Worm (Caenorhabditis elegans) whole organism, L4 larva: ENCODE measurements around the gene hhat-2.

ENCODE experiments used
- F10B5.3 ChIP-seq: sonication (generic microtip); optimal IDR thresholded peaks from 2 replicates; lab custom pipeline; 2016; ENCODE audit warnings: mild to moderate bottlenecking, missing genetic modification characterization, missing compliant biosample characterization
- F26F4.8 ChIP-seq: fragments of 200-800 bp; sonication (Bioruptor generic); conservative IDR thresholded peaks from 2 replicates; pipeline ENCODE4 v1.3.6; 2022; ENCODE audit warnings: missing genetic modification characterization, missing compliant biosample characterization
- F37D6.2 ChIP-seq: sonication (generic microtip); optimal IDR thresholded peaks from 2 replicates; lab custom pipeline; 2016; ENCODE audit warnings: mild to moderate bottlenecking, missing genetic modification characterization, missing compliant biosample characterization
- R02D3.7 ChIP-seq: fragments of 150-350 bp; sonication (generic microtip); optimal IDR thresholded peaks from 3 replicates; lab custom pipeline; 2014; ENCODE audit warnings: missing biosample characterization, missing genetic modification characterization
- Y48G9A.11 ChIP-seq: fragments of 200-800 bp; sonication (Bioruptor generic); IDR thresholded peaks from 2 replicates; pipeline ENCODE4 v1.3.6; 2022; ENCODE audit warnings: missing genetic modification reagents, missing genetic modification characterization, missing compliant biosample characterization
- ZK337.2 ChIP-seq: fragments of 200-800 bp; sonication (Bioruptor generic); IDR thresholded peaks from 2 replicates; pipeline ENCODE4 v1.3.6; 2022; ENCODE audit warnings: missing genetic modification reagents, missing genetic modification characterization, missing compliant biosample characterization
- ZK546.5 ChIP-seq, 2 experiments: sonication (generic microtip); optimal IDR thresholded peaks; 2 replicates each; lab custom pipeline; 2017; ENCODE audit warnings: missing biosample characterization in 2 of 2, missing genetic modification characterization in 2 of 2
- aha-1 ChIP-seq: fragments of 150-350 bp; peaks from one replicate; lab custom pipeline; 2014; ENCODE audit warnings: missing biosample characterization, missing genetic modification characterization
- aly-2 ChIP-seq: sonication (generic microtip); optimal IDR thresholded peaks from 2 replicates; lab custom pipeline; 2018; ENCODE audit warnings: missing biosample characterization, missing genetic modification characterization
- ama-1 ChIP-seq: fragments of 150-350 bp; optimal IDR thresholded peaks from 2 replicates; lab custom pipeline; 2014; ENCODE audit warnings: inconsistent platforms, mixed read lengths
- arid-1 ChIP-seq: fragments of 200-800 bp; sonication (Bioruptor generic); conservative IDR thresholded peaks from 2 replicates; pipeline ENCODE4 v1.3.6; 2022; ENCODE audit warnings: missing genetic modification reagents, missing genetic modification characterization, missing compliant biosample characterization
- ceh-44 ChIP-seq: fragments of 200-800 bp; sonication (Bioruptor generic); IDR thresholded peaks from 2 replicates; pipeline ENCODE4 v1.3.6; 2022; ENCODE audit warnings: missing genetic modification reagents, missing genetic modification characterization, missing compliant biosample characterization
- ceh-82 ChIP-seq: sonication (generic microtip); optimal IDR thresholded peaks from 2 replicates; lab custom pipeline; 2017; ENCODE audit warnings: missing biosample characterization, missing genetic modification characterization
- ces-1 ChIP-seq: fragments of 150-350 bp; sonication (generic microtip); optimal IDR thresholded peaks from 4 replicates; lab custom pipeline; 2014; ENCODE audit warnings: missing biosample characterization, missing genetic modification reagents, missing genetic modification characterization
- daf-16 ChIP-seq, 3 experiments: sonication (generic microtip); optimal IDR thresholded peaks; 2 replicates each; lab custom pipeline; 2016 to 2017; ENCODE audit warnings: missing genetic modification characterization in 3 of 3, missing genetic modification reagents in 3 of 3, mild to moderate bottlenecking in 2 of 3, missing compliant biosample characterization in 2 of 3, missing biosample characterization in 1 of 3, moderate library complexity in 1 of 3
- dpl-1 ChIP-seq: fragments of 150-350 bp; optimal IDR thresholded peaks from 2 replicates; lab custom pipeline; 2014; ENCODE audit warnings: missing biosample characterization, missing genetic modification reagents, missing genetic modification characterization
- duxl-1 ChIP-seq: sonication (generic microtip); optimal IDR thresholded peaks from 2 replicates; lab custom pipeline; 2016; ENCODE audit warnings: mild to moderate bottlenecking, missing genetic modification characterization, moderate library complexity, missing compliant biosample characterization; ENCODE audit not compliant: poor library complexity
- dve-1 ChIP-seq: sonication (generic microtip); optimal IDR thresholded peaks from 2 replicates; lab custom pipeline; 2017; ENCODE audit warnings: antibody characterized with exemption, mild to moderate bottlenecking, missing genetic modification characterization, missing compliant biosample characterization; ENCODE audit not compliant: insufficient read depth
- egl-27 ChIP-seq: sonication (generic microtip); optimal IDR thresholded peaks from 3 replicates; lab custom pipeline; 2017; ENCODE audit warnings: missing biosample characterization, missing genetic modification reagents, missing genetic modification characterization
- egl-43 ChIP-seq: fragments of 200-800 bp; sonication (Bioruptor generic); IDR thresholded peaks from 2 replicates; pipeline ENCODE4 v1.3.6; 2022; ENCODE audit warnings: missing genetic modification reagents, missing genetic modification characterization, missing compliant biosample characterization
- fos-1 ChIP-seq: fragments of 150-350 bp; optimal IDR thresholded peaks from 2 replicates; lab custom pipeline; 2014; ENCODE audit warnings: missing biosample characterization, missing genetic modification characterization
- hlh-11 ChIP-seq: fragments of 200-800 bp; sonication (Bioruptor generic); optimal IDR thresholded peaks from 2 replicates; lab custom pipeline; 2018; ENCODE audit warnings: mild to moderate bottlenecking, missing genetic modification characterization, missing compliant biosample characterization
- lin-29 ChIP-seq: fragments of 200-800 bp; sonication (Bioruptor generic); IDR thresholded peaks from 2 replicates; pipeline ENCODE4 v1.3.6; 2022; ENCODE audit warnings: missing genetic modification reagents, missing genetic modification characterization, missing compliant biosample characterization
- lir-3 ChIP-seq: sonication (generic microtip); optimal IDR thresholded peaks from 2 replicates; lab custom pipeline; 2016; ENCODE audit warnings: mild to moderate bottlenecking, missing genetic modification characterization, missing compliant biosample characterization
- madf-9 ChIP-seq: fragments of 200-800 bp; sonication (Bioruptor generic); conservative IDR thresholded peaks from 2 replicates; pipeline ENCODE4 v1.3.6; 2022; ENCODE audit warnings: missing genetic modification reagents, missing genetic modification characterization, missing compliant biosample characterization
- mdl-1 ChIP-seq, 2 experiments: fragments of 150-350 bp in 1 of 2; sonication (generic microtip) in 1 of 2; optimal IDR thresholded peaks; 2 replicates each; lab custom pipeline; 2014 to 2017; ENCODE audit warnings: missing biosample characterization in 2 of 2, missing genetic modification characterization in 2 of 2
- mep-1 ChIP-seq: fragments of 150-350 bp; sonication (generic microtip); optimal IDR thresholded peaks from 3 replicates; lab custom pipeline; 2014; ENCODE audit warnings: missing biosample characterization, missing genetic modification characterization
- mxl-3 ChIP-seq: fragments of 200-800 bp; sonication (Bioruptor generic); optimal IDR thresholded peaks from 2 replicates; lab custom pipeline; 2018; ENCODE audit warnings: mild to moderate bottlenecking, missing genetic modification characterization, missing compliant biosample characterization
- nhr-102 ChIP-seq: sonication (generic microtip); optimal IDR thresholded peaks from 2 replicates; lab custom pipeline; 2016; ENCODE audit warnings: mild to moderate bottlenecking, missing genetic modification characterization, moderate library complexity, missing compliant biosample characterization
- nhr-25 ChIP-seq: sonication (generic microtip); optimal IDR thresholded peaks from 2 replicates; lab custom pipeline; 2017; ENCODE audit warnings: missing genetic modification characterization, mild to moderate bottlenecking, missing compliant biosample characterization, antibody characterized with exemption, moderate library complexity, borderline replicate concordance; ENCODE audit not compliant: insufficient read depth
- nhr-42 ChIP-seq: fragments of 200-800 bp; sonication (Bioruptor generic); IDR thresholded peaks from 2 replicates; pipeline ENCODE4 v1.3.6; 2022; ENCODE audit warnings: missing genetic modification characterization, missing compliant biosample characterization
- nhr-48 ChIP-seq: sonication (generic microtip); optimal IDR thresholded peaks from 2 replicates; lab custom pipeline; 2016; ENCODE audit warnings: mild to moderate bottlenecking, missing genetic modification characterization, missing compliant biosample characterization
- nhr-76 ChIP-seq: fragments of 150-350 bp; optimal IDR thresholded peaks from 2 replicates; lab custom pipeline; 2014; ENCODE audit warnings: missing biosample characterization, missing genetic modification characterization
- rbr-2 ChIP-seq: sonication (generic microtip); optimal IDR thresholded peaks from 2 replicates; lab custom pipeline; 2016; ENCODE audit warnings: missing genotype, missing genetic modification characterization, missing compliant biosample characterization
- saeg-2 ChIP-seq: fragments of 200-800 bp; sonication (Bioruptor generic); IDR thresholded peaks from 2 replicates; pipeline ENCODE4 v1.3.6; 2022; ENCODE audit warnings: missing genetic modification reagents, missing genetic modification characterization, missing compliant biosample characterization
- spr-3 ChIP-seq: fragments of 200-800 bp; sonication (Bioruptor generic); optimal IDR thresholded peaks from 2 replicates; lab custom pipeline; 2018; ENCODE audit warnings: mild to moderate bottlenecking, missing genetic modification characterization, missing compliant biosample characterization
- tra-1 ChIP-seq: fragments of 200-800 bp; sonication (Bioruptor generic); IDR thresholded peaks from 2 replicates; pipeline ENCODE4 v1.3.6; 2022; ENCODE audit warnings: missing genetic modification reagents, missing genetic modification characterization, missing compliant biosample characterization
- unc-130 ChIP-seq: sonication (generic microtip); optimal IDR thresholded peaks from 2 replicates; lab custom pipeline; 2016; ENCODE audit warnings: missing genetic modification reagents, missing genetic modification characterization, missing compliant biosample characterization
- vab-7 ChIP-seq: fragments of 200-800 bp; sonication (Bioruptor generic); IDR thresholded peaks from 2 replicates; pipeline ENCODE4 v1.3.6; 2022; ENCODE audit warnings: missing genetic modification reagents, missing genetic modification characterization, missing compliant biosample characterization
- zfp-3 ChIP-seq: fragments of 200-800 bp; sonication (Bioruptor generic); conservative IDR thresholded peaks from 2 replicates; pipeline ENCODE4 v1.3.6; 2022; ENCODE audit warnings: missing genetic modification reagents, missing genetic modification characterization, missing compliant biosample characterization

hhat-2 gene

DNA sequence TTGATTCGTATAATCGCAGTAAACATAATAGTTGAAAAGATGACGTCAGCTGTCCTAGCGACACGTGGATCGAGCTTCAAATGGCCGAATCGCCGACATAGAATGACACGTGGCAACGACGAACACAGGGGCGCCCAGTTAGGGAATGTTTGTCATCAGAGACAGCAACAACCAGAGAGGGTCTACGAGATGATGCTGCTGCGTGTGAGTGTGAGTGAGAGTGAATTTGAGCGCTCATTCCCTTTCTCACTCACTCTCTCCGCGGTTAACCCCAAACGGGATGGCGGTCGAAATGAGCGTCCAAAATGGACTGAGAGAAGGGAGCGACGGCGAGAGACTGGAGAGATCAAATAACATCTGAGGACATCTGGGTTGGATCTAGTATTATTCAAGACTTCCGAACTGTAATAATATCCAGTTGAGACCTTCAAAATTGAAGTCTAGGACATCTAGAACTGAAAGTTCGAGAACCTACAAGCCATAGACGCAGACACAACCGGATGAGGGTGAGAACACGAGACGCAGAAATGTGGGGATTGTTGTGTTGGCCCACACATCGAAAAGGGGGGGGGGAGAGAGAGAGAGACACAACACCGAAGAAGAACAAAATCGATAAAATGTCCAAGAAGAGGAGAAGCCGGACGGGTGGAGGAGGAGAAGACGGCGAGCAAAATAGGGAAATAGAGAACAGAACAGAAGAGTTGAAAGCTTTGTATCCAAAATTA lies 34.9 kb downstream of the hhat-2 start (continued):
- TF ChIP-seq hlh-11 = peak; percentile 75
- no peak for TF ChIP-seq aly-2 (tag; lab: Kevin White, UChicago)
- TF ChIP-seq nhr-48 (tag; lab: Kevin White, UChicago) = peak; percentile 20
- no peak for TF ChIP-seq ZK337.2 (GFP tag; lab: Robert Waterston, UW)
- TF ChIP-seq F10B5.3 (tag; lab: Kevin White, UChicago) = no peak
- no peak for TF ChIP-seq egl-27 (tag; lab: Kevin White, UChicago)
- TF ChIP-seq F37D6.2 (tag; lab: Kevin White, UChicago) = peak; percentile 52
- TF ChIP-seq spr-3 = no peak
- TF ChIP-seq R02D3.7 (tag; lab: Kevin White, UChicago) = no peak
- no peak for TF ChIP-seq lin-29 (GFP tag; lab: Robert Waterston, UW)
- no peak for TF ChIP-seq unc-130 (GFP tag; lab: Kevin White, UChicago)
- TF ChIP-seq nhr-42 (GFP tag; lab: Robert Waterston, UW) = no peak
- TF ChIP-seq mep-1 (tag; lab: Kevin White, UChicago) = peak; percentile 89
- TF ChIP-seq ceh-44 (GFP tag; lab: Robert Waterston, UW) = no peak
- TF ChIP-seq mxl-3 = peak; percentile 93
- peak; percentile 42 for TF ChIP-seq dpl-1 (GFP tag; lab: Kevin White, UChicago)
- no peak for TF ChIP-seq ceh-82 (tag; lab: Kevin White, UChicago)
- peak; percentile 36 for TF ChIP-seq nhr-102 (tag; lab: Kevin White, UChicago)
- TF ChIP-seq madf-9 (GFP tag; lab: Robert Waterston, UW) = no peak
- peak; percentile 82 for TF ChIP-seq nhr-25
- peak; percentile 18 for TF ChIP-seq duxl-1
- TF ChIP-seq F26F4.8 (GFP tag; lab: Robert Waterston, UW) = no peak
- TF ChIP-seq vab-7 (GFP tag; lab: Robert Waterston, UW) = peak; percentile 33; the same call in 1 of the 2 replicates
- TF ChIP-seq ama-1 (lab: Kevin White, UChicago) = peak; percentile 71
- no peak for TF ChIP-seq daf-16 (GFP tag; optimal IDR thresholded peaks at IDR 0.05; lab: Kevin White, UChicago)
- peak; percentile 85 for TF ChIP-seq daf-16 (tag; optimal IDR thresholded peaks at IDR 0.05; lab: Kevin White, UChicago)
- TF ChIP-seq ces-1 (GFP tag; lab: Kevin White, UChicago) = no peak
- no peak for TF ChIP-seq fos-1 (tag; lab: Kevin White, UChicago)
- no peak for TF ChIP-seq lir-3 (tag; lab: Kevin White, UChicago)
- peak; percentile 61 to 88 for TF ChIP-seq mdl-1 (tag; optimal IDR thresholded peaks at IDR 0.05; lab: Kevin White, UChicago)
- TF ChIP-seq nhr-76 = no peak
- no peak for TF ChIP-seq ZK546.5 (tag; optimal IDR thresholded peaks at IDR 0.05; lab: Kevin White, UChicago)
- TF ChIP-seq aha-1 (tag; lab: Kevin White, UChicago) = peak; percentile 99
- TF ChIP-seq zfp-3 (GFP tag; lab: Robert Waterston, UW) = no peak
- 0 out of 2 replicates have a peak, but pooled peaks have one; percentile 5 for TF ChIP-seq saeg-2 (GFP tag; lab: Robert Waterston, UW)
- TF ChIP-seq tra-1 (GFP tag; lab: Robert Waterston, UW) = no peak
- 0 out of 2 replicates have a peak, but pooled peaks have one; percentile 15 for TF ChIP-seq egl-43 (GFP tag; lab: Robert Waterston, UW)
- no peak for TF ChIP-seq Y48G9A.11 (GFP tag; lab: Robert Waterston, UW)
- TF ChIP-seq rbr-2 = peak; percentile 60
- TF ChIP-seq dve-1 (tag; lab: Kevin White, UChicago) = peak; percentile 59
- TF ChIP-seq arid-1 = 0 out of 2 replicates have a peak, but pooled peaks have one; percentile 7
